Worm (Caenorhabditis elegans): ENCODE measurements around the gene kmo-1.

kmo-1 gene

ce11 chrV:12048445-12048844 lies 21.9 kb downstream of the kmo-1 start, which contains the start of gene dars-2:
Gene dars-2, plus strand, starts transcription at chrV:12048745.
- no peak for TF ChIP-seq madf-5 (GFP tag; IDR thresholded peaks at IDR 0.05)
- peak in 1 of 2 experiments; percentile 37 for TF ChIP-seq unc-62 (GFP tag; optimal IDR thresholded peaks at IDR 0.05 in 1 of 2)
- TF ChIP-seq unc-62 (tag; optimal IDR thresholded peaks at IDR 0.05): no peak

- no peak for TF ChIP-seq duxl-1 (tag; optimal IDR thresholded peaks at IDR 0.05; ENCODE audit: poor library complexity)
- TF ChIP-seq saeg-2 (GFP tag; IDR thresholded peaks at IDR 0.05): no peak
- no peak for TF ChIP-seq lin-13 (GFP tag; optimal IDR thresholded peaks at IDR 0.05)
- no peak for TF ChIP-seq lim-7 (GFP tag; IDR thresholded peaks at IDR 0.05)
- no peak for TF ChIP-seq nhr-28 (tag; optimal IDR thresholded peaks at IDR 0.05)
- TF ChIP-seq nhr-48 (tag; optimal IDR thresholded peaks at IDR 0.05): no peak
- no peak for TF ChIP-seq zip-2 (tag; optimal IDR thresholded peaks at IDR 0.05)
Observed at ce11 chrV:12047735-12048134, 22.6 kb downstream of the kmo-1 start.

- no peak for TF ChIP-seq nhr-76 (tag; optimal IDR thresholded peaks at IDR 0.05)
- no peak for TF ChIP-seq unc-130 (GFP tag; optimal IDR thresholded peaks at IDR 0.05)
- TF ChIP-seq lin-13 (GFP tag; optimal IDR thresholded peaks at IDR 0.05): no peak
- no peak for TF ChIP-seq unc-62 (GFP tag; optimal IDR thresholded peaks at IDR 0.05 in 1 of 2)
- no peak for TF ChIP-seq unc-62 (tag; optimal IDR thresholded peaks at IDR 0.05)
- no peak for TF ChIP-seq R02D3.7 (tag; optimal IDR thresholded peaks at IDR 0.05)
- no peak for TF ChIP-seq Y5F2A.4 (GFP tag; optimal IDR thresholded peaks at IDR 0.05)
- TF ChIP-seq snpc-4 (tag; optimal IDR thresholded peaks at IDR 0.05): no peak
- no peak for TF ChIP-seq lin-38 (GFP tag; IDR thresholded peaks at IDR 0.05)
- no peak for TF ChIP-seq lir-3 (tag; optimal IDR thresholded peaks at IDR 0.05)
- no peak for TF ChIP-seq F10B5.3 (tag; optimal IDR thresholded peaks at IDR 0.05)
- TF ChIP-seq F44E2.7 (GFP tag; IDR thresholded peaks at IDR 0.05): no peak
- no peak for TF ChIP-seq hif-1 (tag; optimal IDR thresholded peaks at IDR 0.05)
- TF ChIP-seq ceh-44 (GFP tag; IDR thresholded peaks at IDR 0.05): no peak
- no peak for TF ChIP-seq daf-8 (GFP tag; IDR thresholded peaks at IDR 0.05)
- no peak for TF ChIP-seq rbr-2 (tag; optimal IDR thresholded peaks at IDR 0.05)
- TF ChIP-seq zfp-3 (GFP tag; conservative IDR thresholded peaks at IDR 0.05): no peak
- no peak for TF ChIP-seq jun-1 (tag; optimal IDR thresholded peaks at IDR 0.05)
- TF ChIP-seq nhr-10 (tag; optimal IDR thresholded peaks at IDR 0.05): no peak
Observed at ce11 chrV:12045132-12045531, 25.2 kb downstream of the kmo-1 start, which contains the start of gene F10C2.5. Gene F10C2.5, plus strand, starts transcription at chrV:12045432.

- TF ChIP-seq ZK546.5 (tag; optimal IDR thresholded peaks at IDR 0.05) (no peak), nhr-6 (tag; optimal IDR thresholded peaks at IDR 0.05) (peak; percentile 88), unc-130 (GFP tag; optimal IDR thresholded peaks at IDR 0.05) (no peak), rbr-2 (tag; optimal IDR thresholded peaks at IDR 0.05) (peak; percentile 28), egl-43 (GFP tag; IDR thresholded peaks at IDR 0.05) (no peak), nhr-28 (tag; optimal IDR thresholded peaks at IDR 0.05) (peak; percentile 23), zfp-2 (tag; optimal IDR thresholded peaks at IDR 0.05) (no peak), mdl-1 (tag; optimal IDR thresholded peaks at IDR 0.05) (no peak), snpc-1.2 (GFP tag; IDR thresholded peaks at IDR 0.05) (no peak), T20F7.1 (GFP tag; optimal IDR thresholded peaks at IDR 0.05) (peak; percentile 60), aha-1 (tag) (peak; percentile 78), lin-29 (GFP tag; IDR thresholded peaks at IDR 0.05) (no peak), F10B5.3 (tag; optimal IDR thresholded peaks at IDR 0.05) (no peak), nhr-10 (tag; optimal IDR thresholded peaks at IDR 0.05) (no peak), ZK337.2 (GFP tag; IDR thresholded peaks at IDR 0.05) (no peak), nhr-41 (GFP tag; IDR thresholded peaks at IDR 0.05) (no peak), cey-2 (tag; optimal IDR thresholded peaks at IDR 0.05; ENCODE audit: borderline replicate concordance, insufficient read depth) (no peak), gei-8 (GFP tag; optimal IDR thresholded peaks at IDR 0.05) (no peak), set-16 (GFP tag; IDR thresholded peaks at IDR 0.05) (no peak), daf-16 (GFP tag; optimal IDR thresholded peaks at IDR 0.05) (no peak), daf-16 (tag; optimal IDR thresholded peaks at IDR 0.05) (peak; percentile 17), dpl-1 (GFP tag; optimal IDR thresholded peaks at IDR 0.05) (peak; percentile 91), lin-38 (GFP tag; IDR thresholded peaks at IDR 0.05) (peak; percentile 88), Y105C5A.15 (GFP tag; IDR thresholded peaks at IDR 0.05) (no peak), ama-1 (optimal IDR thresholded peaks at IDR 0.05) (no peak)
Observed at ce11 chrV:12040823-12041606, 29.3 kb downstream of the kmo-1 start, which contains the start of the genes kup-1 and F10C2.4. Gene kup-1, minus strand, starts transcription at chrV:12040873. Gene F10C2.4, plus strand, starts transcription at chrV:12041556.
